Worm (Caenorhabditis elegans) whole organism, L1 larva: Measurements from ENCODE around the gene Y38C1BA.4.

ENCODE experiments used
- C16A3.4 ChIP-seq: fragments of 150-350 bp; optimal IDR thresholded peaks from 2 replicates; lab custom pipeline; 2014; ENCODE audit warnings: missing biosample characterization, missing genetic modification characterization
- Y116A8C.19 ChIP-seq: sonication (generic microtip); optimal IDR thresholded peaks from 2 replicates; lab custom pipeline; 2016; ENCODE audit warnings: missing compliant biosample characterization, missing genetic modification characterization, borderline replicate concordance
- aha-1 ChIP-seq: fragments of 150-350 bp; optimal IDR thresholded peaks from 2 replicates; lab custom pipeline; 2014; ENCODE audit warnings: missing biosample characterization, missing genetic modification characterization
- blmp-1 ChIP-seq: fragments of 150-350 bp; optimal IDR thresholded peaks from 2 replicates; lab custom pipeline; 2014; ENCODE audit warnings: missing biosample characterization, missing genetic modification characterization
- ceh-8 ChIP-seq: fragments of 200-800 bp; sonication (Bioruptor generic); optimal IDR thresholded peaks from 2 replicates; lab custom pipeline; 2018; ENCODE audit warnings: mild to moderate bottlenecking, missing genetic modification characterization, moderate library complexity, missing compliant biosample characterization
- ceh-82 ChIP-seq, 3 experiments: fragments of 150-350 bp in 1 of 3; sonication (generic microtip) in 2 of 3; optimal IDR thresholded peaks; 2 replicates each; lab custom pipeline; 2014 to 2017; ENCODE audit warnings: missing biosample characterization in 3 of 3, missing genetic modification characterization in 3 of 3
- ceh-90 ChIP-seq: sonication (generic microtip); optimal IDR thresholded peaks from 2 replicates; lab custom pipeline; 2016; ENCODE audit warnings: missing genetic modification characterization, missing compliant biosample characterization
- efl-1 ChIP-seq, 4 experiments: fragments of 150-350 bp; optimal IDR thresholded peaks in 3 of 4; peaks in 1 of 4; 1 replicate in 1 of 4; 2 replicates in 3 of 4; lab custom pipeline; 2014; ENCODE audit warnings: missing biosample characterization in 2 of 4, missing genetic modification characterization in 2 of 4, missing genetic modification reagents in 2 of 4
- ets-5 ChIP-seq: fragments of 200-800 bp; sonication (Bioruptor generic); IDR thresholded peaks from 2 replicates; pipeline ENCODE4 v1.3.6; 2022; ENCODE audit warnings: missing genetic modification characterization, missing compliant biosample characterization
- fkh-10 ChIP-seq: sonication (generic microtip); optimal IDR thresholded peaks from 2 replicates; lab custom pipeline; 2017; ENCODE audit warnings: missing biosample characterization, missing genetic modification reagents, missing genetic modification characterization
- grh-1 ChIP-seq: fragments of 200-800 bp; sonication (Bioruptor generic); IDR thresholded peaks from 2 replicates; pipeline ENCODE4 v1.3.6; 2022; ENCODE audit warnings: missing genetic modification reagents, missing genetic modification characterization, missing compliant biosample characterization
- hlh-17 ChIP-seq: fragments of 200-800 bp; sonication (Bioruptor generic); optimal IDR thresholded peaks from 2 replicates; lab custom pipeline; 2018; ENCODE audit warnings: missing genetic modification characterization, mild to moderate bottlenecking, missing compliant biosample characterization, moderate library complexity, borderline replicate concordance
- hlh-4 ChIP-seq: sonication (generic microtip); optimal IDR thresholded peaks from 2 replicates; lab custom pipeline; 2016; ENCODE audit warnings: mild to moderate bottlenecking, missing genetic modification characterization, missing compliant biosample characterization
- hpl-2 ChIP-seq: fragments of 150-350 bp; optimal IDR thresholded peaks from 2 replicates; lab custom pipeline; 2014; ENCODE audit warnings: missing biosample characterization, missing genetic modification reagents, missing genetic modification characterization
- irx-1 ChIP-seq: sonication (generic microtip); optimal IDR thresholded peaks from 2 replicates; lab custom pipeline; 2016; ENCODE audit warnings: missing genetic modification characterization, missing compliant biosample characterization
- jun-1 ChIP-seq: fragments of 150-350 bp; optimal IDR thresholded peaks from 2 replicates; lab custom pipeline; 2014; ENCODE audit warnings: missing biosample characterization, missing genetic modification reagents, missing genetic modification characterization
- lin-14 ChIP-seq: fragments of 200-800 bp; sonication (Bioruptor generic); optimal IDR thresholded peaks from 2 replicates; lab custom pipeline; 2018; ENCODE audit warnings: mild to moderate bottlenecking, missing genetic modification characterization, moderate library complexity, missing compliant biosample characterization
- lin-15B ChIP-seq: fragments of 150-350 bp; sonication (generic microtip); optimal IDR thresholded peaks from 3 replicates; lab custom pipeline; 2014; ENCODE audit warnings: missing biosample characterization, missing genetic modification characterization
- lin-35 ChIP-seq, 2 experiments: fragments of 150-350 bp; optimal IDR thresholded peaks; 2 replicates each; lab custom pipeline; 2014; ENCODE audit warnings: missing biosample characterization in 2 of 2, missing genetic modification characterization in 2 of 2, missing genetic modification reagents in 2 of 2
- lin-39 ChIP-seq: fragments of 150-350 bp; optimal IDR thresholded peaks from 2 replicates; lab custom pipeline; 2014; ENCODE audit warnings: missing biosample characterization, missing genetic modification reagents, missing genetic modification characterization
- lsy-2 ChIP-seq, 2 experiments: fragments of 150-350 bp; optimal IDR thresholded peaks; 2 replicates each; lab custom pipeline; 2014; ENCODE audit warnings: missing biosample characterization in 2 of 2, missing genetic modification characterization in 2 of 2
- mab-9 ChIP-seq: fragments of 200-800 bp; sonication (Bioruptor generic); IDR thresholded peaks from 2 replicates; pipeline ENCODE4 v1.3.6; 2022; ENCODE audit warnings: missing genetic modification reagents, missing genetic modification characterization, missing compliant biosample characterization
- mdl-1 ChIP-seq, 2 experiments: fragments of 150-350 bp; optimal IDR thresholded peaks; 2 replicates each; lab custom pipeline; 2014 to 2017; ENCODE audit warnings: missing biosample characterization in 2 of 2, missing genetic modification characterization in 2 of 2, inconsistent platforms in 1 of 2
- mef-2 ChIP-seq: fragments of 150-350 bp; optimal IDR thresholded peaks from 2 replicates; lab custom pipeline; 2014; ENCODE audit warnings: missing biosample characterization, missing genetic modification characterization
- mep-1 ChIP-seq: fragments of 150-350 bp; optimal IDR thresholded peaks from 2 replicates; lab custom pipeline; 2014; ENCODE audit warnings: missing biosample characterization, missing genetic modification characterization
- nhr-19 ChIP-seq: fragments of 200-800 bp; sonication (Bioruptor generic); conservative IDR thresholded peaks from 2 replicates; pipeline ENCODE4 v1.3.6; 2022; ENCODE audit warnings: missing genetic modification characterization, missing compliant biosample characterization
- nhr-20 ChIP-seq: sonication (generic microtip); optimal IDR thresholded peaks from 2 replicates; lab custom pipeline; 2016; ENCODE audit warnings: mild to moderate bottlenecking, missing genetic modification characterization, missing compliant biosample characterization
- nhr-47 ChIP-seq: sonication (generic microtip); optimal IDR thresholded peaks from 2 replicates; lab custom pipeline; 2016; ENCODE audit warnings: mild to moderate bottlenecking, missing genetic modification characterization, moderate library complexity, missing compliant biosample characterization
- nhr-71 ChIP-seq: sonication (generic microtip); optimal IDR thresholded peaks from 2 replicates; lab custom pipeline; 2016; ENCODE audit warnings: mild to moderate bottlenecking, missing genetic modification characterization, moderate library complexity, missing compliant biosample characterization
- nhr-76 ChIP-seq: sonication (generic microtip); optimal IDR thresholded peaks from 2 replicates; lab custom pipeline; 2017; ENCODE audit warnings: missing biosample characterization, missing genetic modification characterization
- nhr-77 ChIP-seq: fragments of 150-350 bp; optimal IDR thresholded peaks from 2 replicates; lab custom pipeline; 2014; ENCODE audit warnings: missing biosample characterization, missing genetic modification characterization
- nhr-85 ChIP-seq: sonication (generic microtip); peaks from one replicate; lab custom pipeline; 2016; ENCODE audit warnings: missing genetic modification characterization, inconsistent platforms, missing compliant biosample characterization
- pax-3 ChIP-seq: fragments of 200-800 bp; sonication (Bioruptor generic); optimal IDR thresholded peaks from 2 replicates; lab custom pipeline; 2018; ENCODE audit warnings: mild to moderate bottlenecking, missing genetic modification characterization, moderate library complexity, missing compliant biosample characterization
- rnt-1 ChIP-seq: sonication (generic microtip); optimal IDR thresholded peaks from 2 replicates; lab custom pipeline; 2016; ENCODE audit warnings: mild to moderate bottlenecking, missing genetic modification characterization, moderate library complexity, missing compliant biosample characterization
- snu-23 ChIP-seq: sonication (generic microtip); optimal IDR thresholded peaks from 2 replicates; lab custom pipeline; 2016; ENCODE audit warnings: missing genetic modification characterization, missing compliant biosample characterization
- sox-4 ChIP-seq: sonication (generic microtip); optimal IDR thresholded peaks from 2 replicates; lab custom pipeline; 2016; ENCODE audit warnings: missing genetic modification characterization, missing compliant biosample characterization
- sup-37 ChIP-seq: fragments of 200-800 bp; sonication (Bioruptor generic); optimal IDR thresholded peaks from 2 replicates; lab custom pipeline; 2018; ENCODE audit warnings: mild to moderate bottlenecking, missing genetic modification characterization, missing compliant biosample characterization
- swsn-7 ChIP-seq: sonication (generic microtip); optimal IDR thresholded peaks from 2 replicates; lab custom pipeline; 2016; ENCODE audit warnings: missing genetic modification characterization, missing compliant biosample characterization
- tbx-2 ChIP-seq: sonication (generic microtip); optimal IDR thresholded peaks from 2 replicates; lab custom pipeline; 2016; ENCODE audit warnings: missing genetic modification characterization, missing compliant biosample characterization
- tlp-1 ChIP-seq: fragments of 150-350 bp; optimal IDR thresholded peaks from 2 replicates; lab custom pipeline; 2014; ENCODE audit warnings: missing biosample characterization, missing genetic modification characterization
- unc-62 ChIP-seq: fragments of 150-350 bp; optimal IDR thresholded peaks from 2 replicates; lab custom pipeline; 2014; ENCODE audit warnings: missing biosample characterization, missing genetic modification reagents, missing genetic modification characterization
- unc-98 ChIP-seq: fragments of 200-800 bp; sonication (Bioruptor generic); IDR thresholded peaks from 2 replicates; pipeline ENCODE4 v1.3.6; 2022; ENCODE audit warnings: missing genetic modification characterization, missing compliant biosample characterization
- xbp-1 ChIP-seq: sonication (generic microtip); optimal IDR thresholded peaks from 2 replicates; lab custom pipeline; 2016; ENCODE audit warnings: missing genetic modification characterization, missing compliant biosample characterization
- zip-4 ChIP-seq: fragments of 200-800 bp; sonication (Bioruptor generic); optimal IDR thresholded peaks from 2 replicates; lab custom pipeline; 2018; ENCODE audit warnings: mild to moderate bottlenecking, missing genetic modification characterization, moderate library complexity, missing compliant biosample characterization

Gene Y38C1BA.4

DNA sequence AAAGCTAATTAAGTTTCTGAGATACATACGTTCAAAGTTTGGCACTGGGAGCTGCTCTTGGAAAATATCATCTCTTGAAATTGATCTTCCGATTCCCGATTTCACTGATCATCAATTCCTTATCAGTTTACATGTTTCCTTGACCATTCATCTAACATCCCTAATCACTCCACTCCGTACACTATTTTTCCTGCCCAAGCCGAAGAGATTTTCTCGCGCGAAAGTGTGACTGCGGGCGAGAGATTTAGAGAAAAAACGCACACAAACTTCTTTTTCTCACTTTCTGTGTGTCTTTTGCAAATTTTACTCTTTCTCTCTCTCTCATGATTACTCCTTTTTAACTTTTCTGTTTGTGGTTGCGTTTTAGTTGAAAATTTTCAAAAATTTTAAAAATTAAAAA, 15.5 kb downstream of the Y38C1BA.4 start (continued):
- no peak for TF ChIP-seq sox-4 (tag; lab: Kevin White, UChicago)
- TF ChIP-seq ceh-8 (GFP tag; lab: Kevin White, UChicago) = no peak
- TF ChIP-seq nhr-19 (GFP tag; lab: Robert Waterston, UW) = peak; percentile 26
- peak; percentile 67 for TF ChIP-seq tbx-2 (tag; lab: Kevin White, UChicago)
- peak in 1 of 2 experiments; percentile 55 for TF ChIP-seq mdl-1 (tag; optimal IDR thresholded peaks at IDR 0.05; lab: Kevin White, UChicago)
- TF ChIP-seq nhr-76 (tag; lab: Kevin White, UChicago) = no peak
- no peak for TF ChIP-seq lin-15B (tag; lab: Kevin White, UChicago)
- TF ChIP-seq nhr-85 = peak; percentile 70
- no peak for TF ChIP-seq hpl-2 (GFP tag; lab: Kevin White, UChicago)
- peak; percentile 31 for TF ChIP-seq C16A3.4 (tag; lab: Kevin White, UChicago)
- TF ChIP-seq blmp-1 (tag; lab: Kevin White, UChicago) = peak; percentile 97
- no peak for TF ChIP-seq rnt-1 (tag; lab: Kevin White, UChicago)
- TF ChIP-seq lin-39 (tag; lab: Kevin White, UChicago) = no peak
- TF ChIP-seq ceh-82 (tag; optimal IDR thresholded peaks at IDR 0.05; lab: Kevin White, UChicago) = peak in 1 of 3 experiments; percentile 29
- peak; percentile 75 for TF ChIP-seq nhr-20 (tag; lab: Kevin White, UChicago)
- TF ChIP-seq nhr-71 (tag; lab: Kevin White, UChicago) = peak; percentile 70
- no peak for TF ChIP-seq xbp-1 (tag; lab: Kevin White, UChicago)
- TF ChIP-seq jun-1 = peak; percentile 42
- peak in 1 of 2 experiments; percentile 67 for TF ChIP-seq lin-35 (GFP tag; optimal IDR thresholded peaks at IDR 0.05; lab: Kevin White, UChicago)
- TF ChIP-seq swsn-7 (tag; lab: Kevin White, UChicago) = peak; percentile 14
- no peak for TF ChIP-seq unc-98 (GFP tag; lab: Robert Waterston, UW)

DNA sequence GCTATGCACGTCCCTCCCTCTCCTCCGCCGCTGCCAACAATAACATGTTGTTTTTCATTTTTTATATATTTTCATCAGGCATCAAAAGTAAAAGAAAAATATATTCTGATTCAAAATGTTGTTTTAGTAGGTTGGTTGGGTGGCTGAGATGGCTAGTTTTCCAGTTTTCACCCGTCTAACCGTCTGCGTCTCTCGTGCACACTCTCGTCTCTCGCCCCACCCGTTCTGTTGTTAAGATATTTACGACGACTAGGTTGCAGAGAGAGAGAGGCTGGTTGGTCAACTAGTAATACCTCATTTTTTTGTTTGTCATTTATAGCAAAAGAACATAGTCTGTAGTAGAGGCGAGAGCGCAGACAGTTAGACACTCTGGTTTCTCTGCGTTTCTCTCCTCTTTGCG, 16.9 kb downstream of the Y38C1BA.4 start:
- TF ChIP-seq nhr-85 (peak; percentile 78), lin-14 (GFP tag; lab: Kevin White, UChicago) (peak; percentile 38), lsy-2 (tag; optimal IDR thresholded peaks at IDR 0.05; lab: Kevin White, UChicago) (peak in 1 of 2 experiments; percentile 5), hpl-2 (GFP tag; lab: Kevin White, UChicago) (no peak), mef-2 (no peak), zip-4 (GFP tag; lab: Kevin White, UChicago) (no peak), unc-62 (GFP tag; lab: Kevin White, UChicago) (no peak), nhr-77 (tag; lab: Kevin White, UChicago) (no peak), mab-9 (GFP tag; lab: Robert Waterston, UW) (no peak), nhr-76 (tag; lab: Kevin White, UChicago) (no peak), ets-5 (GFP tag; lab: Robert Waterston, UW) (no peak), grh-1 (GFP tag; lab: Robert Waterston, UW) (0 out of 2 replicates have a peak, but pooled peaks have one; percentile 13), mdl-1 (tag; optimal IDR thresholded peaks at IDR 0.05; lab: Kevin White, UChicago) (peak in 1 of 2 experiments; percentile 25), fkh-10 (GFP tag; lab: Kevin White, UChicago) (no peak), ceh-90 (tag; lab: Kevin White, UChicago) (no peak), efl-1 (optimal IDR thresholded peaks at IDR 0.05; lab: Kevin White, UChicago) (peak in 1 of 2 experiments; percentile 4), efl-1 (GFP tag; optimal IDR thresholded peaks at IDR 0.05 in 1 of 2; lab: Kevin White, UChicago) (peak in 1 of 2 experiments; percentile 72), Y116A8C.19 (tag; lab: Kevin White, UChicago) (no peak), hlh-17 (GFP tag; lab: Kevin White, UChicago) (no peak), sup-37 (no peak), nhr-47 (tag; lab: Kevin White, UChicago) (peak; percentile 28), swsn-7 (tag; lab: Kevin White, UChicago) (peak; percentile 16), snu-23 (peak; percentile 23), rnt-1 (tag; lab: Kevin White, UChicago) (peak; percentile 14), jun-1 (no peak), pax-3 (tag; lab: Kevin White, UChicago) (no peak), hlh-4 (tag; lab: Kevin White, UChicago) (no peak), irx-1 (tag; lab: Kevin White, UChicago) (no peak), nhr-71 (tag; lab: Kevin White, UChicago) (peak; percentile 9), aha-1 (no peak), lin-35 (GFP tag; optimal IDR thresholded peaks at IDR 0.05; lab: Kevin White, UChicago) (peak in 1 of 2 experiments; percentile 4), mep-1 (tag; lab: Kevin White, UChicago) (no peak), nhr-20 (tag; lab: Kevin White, UChicago) (peak; percentile 13), tlp-1 (tag; lab: Kevin White, UChicago) (no peak)
